Fruit fly (Drosophila melanogaster) whole organism, embryonic: ENCODE data around the gene Osi19.

Experiments used
- Aef1 ChIP-seq: fragments of 200-800 bp; sonication (Bioruptor generic); IDR thresholded peaks from 3 replicates; pipeline ENCODE4 v1.3.6; 2022; ENCODE audit warnings: missing biosample characterization, missing genetic modification characterization
- Atf6 ChIP-seq: fragments of 200-800 bp; sonication (Bioruptor generic); IDR thresholded peaks from 2 replicates; pipeline ENCODE4 v1.3.6; 2022; ENCODE audit warnings: missing biosample characterization, missing genetic modification characterization
- CG10959 ChIP-seq: fragments of 200-800 bp; sonication (Bioruptor generic); IDR thresholded peaks from 2 replicates; pipeline ENCODE4 v1.3.6; 2022; ENCODE audit warnings: missing biosample characterization, missing genetic modification characterization
- CG11093 ChIP-seq: fragments of 200-800 bp; sonication (Bioruptor generic); IDR thresholded peaks from 3 replicates; pipeline ENCODE4 v1.3.6; 2022; ENCODE audit warnings: missing biosample characterization, missing genetic modification characterization
- CG12071 ChIP-seq: fragments of 200-800 bp; sonication (Bioruptor generic); optimal IDR thresholded peaks from 3 replicates; lab custom pipeline; 2018; ENCODE audit warnings: missing biosample characterization, mild to moderate bottlenecking, missing genetic modification characterization
- CG12219 ChIP-seq: fragments of 200-800 bp; sonication (Bioruptor generic); optimal IDR thresholded peaks from 3 replicates; lab custom pipeline; 2018; ENCODE audit warnings: missing biosample characterization, mild to moderate bottlenecking, missing genetic modification characterization
- CG12769 ChIP-seq: fragments of 200-800 bp; sonication (Bioruptor generic); optimal IDR thresholded peaks from 2 replicates; lab custom pipeline; 2019; ENCODE audit warnings: missing biosample characterization, mild to moderate bottlenecking, missing genetic modification characterization, moderate library complexity
- CG13424 ChIP-seq: fragments of 200-800 bp; sonication (Bioruptor generic); optimal IDR thresholded peaks from 2 replicates; lab custom pipeline; 2019; ENCODE audit warnings: missing biosample characterization, mild to moderate bottlenecking, missing genetic modification characterization, moderate library complexity
- CG14050 ChIP-seq: fragments of 200-800 bp; sonication (Bioruptor generic); IDR thresholded peaks from 3 replicates; pipeline ENCODE4 v1.3.6; 2022; ENCODE audit warnings: missing biosample characterization, missing genetic modification characterization
- CG14667 ChIP-seq: fragments of 200-800 bp; sonication (Bioruptor generic); IDR thresholded peaks from 2 replicates; pipeline ENCODE4 v1.3.6; 2022; ENCODE audit warnings: missing biosample characterization, missing genetic modification characterization
- CG14860 ChIP-seq: fragments of 200-800 bp; sonication (Bioruptor generic); IDR thresholded peaks from 3 replicates; pipeline ENCODE4 v1.3.6; 2022; ENCODE audit warnings: missing biosample characterization, missing genetic modification characterization; ENCODE audit not compliant: partially characterized antibody
- CG15011 ChIP-seq: fragments of 200-800 bp; sonication (Bioruptor generic); optimal IDR thresholded peaks from 3 replicates; lab custom pipeline; 2018; ENCODE audit warnings: missing biosample characterization, mild to moderate bottlenecking, missing genetic modification characterization
- CG18764 ChIP-seq: fragments of 200-800 bp; sonication (Bioruptor generic); optimal IDR thresholded peaks from 3 replicates; lab custom pipeline; 2016; ENCODE audit warnings: missing biosample characterization, missing genetic modification characterization
- CG2202 ChIP-seq: fragments of 200-800 bp; sonication (Bioruptor generic); optimal IDR thresholded peaks from 2 replicates; lab custom pipeline; 2018; ENCODE audit warnings: missing biosample characterization, mild to moderate bottlenecking, missing genetic modification characterization
- CG2875 ChIP-seq: fragments of 200-800 bp; sonication (Bioruptor generic); optimal IDR thresholded peaks from 2 replicates; lab custom pipeline; 2017; ENCODE audit warnings: missing biosample characterization, mild to moderate bottlenecking, missing genetic modification characterization, missing genetic modification reagents
- CG32532 ChIP-seq: fragments of 200-800 bp; sonication (Bioruptor generic); IDR thresholded peaks from 2 replicates; pipeline ENCODE4 v1.3.6; 2022; ENCODE audit warnings: missing biosample characterization, missing genetic modification characterization
- CG33557 ChIP-seq: fragments of 200-800 bp; sonication (Bioruptor generic); optimal IDR thresholded peaks from 2 replicates; lab custom pipeline; 2019; ENCODE audit warnings: missing biosample characterization, mild to moderate bottlenecking, missing genetic modification characterization, moderate library complexity
- CG5953 ChIP-seq: fragments of 200-800 bp; sonication (Bioruptor generic); IDR thresholded peaks from 2 replicates; pipeline ENCODE4 v1.3.6; 2022; ENCODE audit warnings: missing biosample characterization, missing genetic modification characterization
- CG6683 ChIP-seq: fragments of 200-800 bp; sonication (Bioruptor generic); optimal IDR thresholded peaks from 2 replicates; lab custom pipeline; 2017; ENCODE audit warnings: missing biosample characterization, mild to moderate bottlenecking, missing genetic modification characterization, missing genetic modification reagents
- CG7987 ChIP-seq: fragments of 200-800 bp; sonication (Bioruptor generic); optimal IDR thresholded peaks from 2 replicates; lab custom pipeline; 2018; ENCODE audit warnings: missing biosample characterization, mild to moderate bottlenecking, missing genetic modification characterization, moderate library complexity
- CG8478 ChIP-seq: fragments of >200 bp; optimal IDR thresholded peaks from 2 replicates; lab custom pipeline; 2018
- CG9797 ChIP-seq: fragments of 200-800 bp; sonication (Bioruptor generic); optimal IDR thresholded peaks from 3 replicates; lab custom pipeline; 2018; ENCODE audit warnings: missing biosample characterization, mild to moderate bottlenecking, missing genetic modification characterization
- CG9932 ChIP-seq: fragments of 200-800 bp; sonication (Bioruptor generic); IDR thresholded peaks from 2 replicates; pipeline ENCODE4 v1.3.6; 2022; ENCODE audit warnings: missing biosample characterization, missing genetic modification characterization
- Dek ChIP-seq: fragments of 200-800 bp; sonication (Bioruptor generic); optimal IDR thresholded peaks from 3 replicates; lab custom pipeline; 2019; ENCODE audit warnings: missing biosample characterization, mild to moderate bottlenecking, missing genetic modification characterization, moderate library complexity
- Drgx ChIP-seq: fragments of 200-800 bp; sonication (Bioruptor generic); IDR thresholded peaks from 2 replicates; pipeline ENCODE4 v1.3.6; 2022; ENCODE audit warnings: missing biosample characterization, missing genetic modification characterization
- Ets65A ChIP-seq: fragments of 200-800 bp; sonication (Bioruptor generic); peaks from one replicate; lab custom pipeline; 2016; ENCODE audit warnings: missing biosample characterization, missing genetic modification characterization
- Meics ChIP-seq: fragments of 200-800 bp; sonication (Bioruptor generic); optimal IDR thresholded peaks from 2 replicates; lab custom pipeline; 2017; ENCODE audit warnings: missing biosample characterization, mild to moderate bottlenecking, missing genetic modification characterization
- Ptx1 ChIP-seq: fragments of 200-800 bp; sonication (Bioruptor generic); IDR thresholded peaks from 2 replicates; pipeline ENCODE4 v1.3.6; 2022; ENCODE audit warnings: missing biosample characterization, missing genetic modification characterization
- Rfx ChIP-seq: fragments of 200-800 bp; sonication (Bioruptor generic); IDR thresholded peaks from 2 replicates; pipeline ENCODE4 v1.3.6; 2022; ENCODE audit warnings: missing biosample characterization, missing genetic modification characterization
- Side ChIP-seq: fragments of 200-800 bp; sonication (Bioruptor generic); optimal IDR thresholded peaks from 2 replicates; lab custom pipeline; 2016; ENCODE audit warnings: missing biosample characterization, missing genetic modification characterization
- aop ChIP-seq: fragments of 200-800 bp; sonication (Bioruptor generic); IDR thresholded peaks from 2 replicates; pipeline ENCODE4 v1.3.6; 2022; ENCODE audit warnings: missing biosample characterization, missing genetic modification characterization
- ap ChIP-seq: fragments of 200-800 bp; sonication (Bioruptor generic); IDR thresholded peaks from 2 replicates; pipeline ENCODE4 v1.3.6; 2022; ENCODE audit warnings: missing biosample characterization, missing genetic modification characterization
- bcd ChIP-seq: fragments of 200-800 bp; sonication (Bioruptor generic); optimal IDR thresholded peaks from 2 replicates; lab custom pipeline; 2017; ENCODE audit warnings: missing biosample characterization, mild to moderate bottlenecking, missing genetic modification characterization
- fd96Cb ChIP-seq: fragments of 200-800 bp; sonication (Bioruptor generic); optimal IDR thresholded peaks from 2 replicates; lab custom pipeline; 2018; ENCODE audit warnings: missing biosample characterization, mild to moderate bottlenecking, missing genetic modification characterization, moderate library complexity
- grau ChIP-seq: fragments of 200-800 bp; optimal IDR thresholded peaks from 3 replicates; lab custom pipeline; 2019; ENCODE audit warnings: missing biosample characterization, mild to moderate bottlenecking, missing genetic modification characterization, moderate library complexity
- grn ChIP-seq: fragments of 200-800 bp; sonication (Bioruptor generic); optimal IDR thresholded peaks from 3 replicates; lab custom pipeline; 2017; ENCODE audit warnings: missing biosample characterization, missing genetic modification characterization
- gsb ChIP-seq: fragments of 200-800 bp; sonication (Bioruptor generic); IDR thresholded peaks from 2 replicates; pipeline ENCODE4 v1.3.6; 2022; ENCODE audit warnings: missing biosample characterization, missing genetic modification characterization
- gt ChIP-seq: fragments of 200-800 bp; sonication (Bioruptor generic); IDR thresholded peaks from 2 replicates; pipeline ENCODE4 v1.3.6; 2022; ENCODE audit warnings: missing biosample characterization, missing genetic modification characterization
- kni ChIP-seq: fragments of 200-800 bp; sonication (Bioruptor generic); optimal IDR thresholded peaks from 3 replicates; lab custom pipeline; 2017; ENCODE audit warnings: mild to moderate bottlenecking, missing biosample characterization, missing genetic modification reagents, missing genetic modification characterization
- odd ChIP-seq: fragments of 200-800 bp; sonication (Bioruptor generic); optimal IDR thresholded peaks from 2 replicates; lab custom pipeline; 2017; ENCODE audit warnings: missing biosample characterization, mild to moderate bottlenecking, missing genetic modification characterization
- pb ChIP-seq: fragments of 200-800 bp; sonication (Bioruptor generic); optimal IDR thresholded peaks from 3 replicates; lab custom pipeline; 2016; ENCODE audit warnings: missing biosample characterization, missing genetic modification characterization
- phol ChIP-seq: fragments of 200-800 bp; sonication (Bioruptor generic); optimal IDR thresholded peaks from 3 replicates; lab custom pipeline; 2018; ENCODE audit warnings: missing biosample characterization, mild to moderate bottlenecking, missing genetic modification characterization, moderate library complexity
- sens ChIP-seq: fragments of 200-800 bp; sonication (Bioruptor generic); peaks from one replicate; lab custom pipeline; 2016; ENCODE audit warnings: missing biosample characterization, missing genetic modification characterization
- slp2 ChIP-seq: fragments of 200-800 bp; sonication (Bioruptor generic); optimal IDR thresholded peaks from 2 replicates; lab custom pipeline; 2016; ENCODE audit warnings: missing biosample characterization, missing genetic modification characterization
- sug ChIP-seq: fragments of 200-800 bp; optimal IDR thresholded peaks from 2 replicates; lab custom pipeline; 2019; ENCODE audit warnings: missing biosample characterization, mild to moderate bottlenecking, missing genetic modification characterization, moderate library complexity
- tin ChIP-seq: fragments of 200-800 bp; sonication (Bioruptor generic); optimal IDR thresholded peaks from 3 replicates; lab custom pipeline; 2016; ENCODE audit warnings: missing biosample characterization, missing genetic modification characterization
- tio ChIP-seq: fragments of 200-800 bp; sonication (Bioruptor generic); optimal IDR thresholded peaks from 2 replicates; lab custom pipeline; 2017; ENCODE audit warnings: missing biosample characterization, missing genetic modification characterization, inconsistent platforms
- tna ChIP-seq: fragments of 200-800 bp; sonication (Bioruptor generic); IDR thresholded peaks from 2 replicates; pipeline ENCODE4 v1.3.6; 2022; ENCODE audit warnings: missing biosample characterization, missing genetic modification characterization; ENCODE audit not compliant: partially characterized antibody
- trem ChIP-seq: fragments of 200-800 bp; optimal IDR thresholded peaks from 3 replicates; lab custom pipeline; 2019; ENCODE audit warnings: missing biosample characterization, mild to moderate bottlenecking, missing genetic modification characterization, moderate library complexity
- trh ChIP-seq: fragments of 200-800 bp; sonication (Bioruptor generic); optimal IDR thresholded peaks from 2 replicates; lab custom pipeline; 2016; ENCODE audit warnings: missing biosample characterization, missing genetic modification characterization
- wek ChIP-seq: fragments of 200-800 bp; sonication (Bioruptor generic); optimal IDR thresholded peaks from 3 replicates; lab custom pipeline; 2018; ENCODE audit warnings: missing biosample characterization, mild to moderate bottlenecking, missing genetic modification characterization, moderate library complexity
- zen2 ChIP-seq: fragments of 200-800 bp; sonication (Bioruptor generic); IDR thresholded peaks from 3 replicates; pipeline ENCODE4 v1.3.6; 2022; ENCODE audit warnings: missing biosample characterization, missing genetic modification characterization; ENCODE audit not compliant: partially characterized antibody
- zf30C ChIP-seq: fragments of 200-800 bp; sonication (Bioruptor generic); optimal IDR thresholded peaks from 3 replicates; lab custom pipeline; 2018; ENCODE audit warnings: missing biosample characterization, mild to moderate bottlenecking, missing genetic modification characterization

The Osi19 gene

DNA sequence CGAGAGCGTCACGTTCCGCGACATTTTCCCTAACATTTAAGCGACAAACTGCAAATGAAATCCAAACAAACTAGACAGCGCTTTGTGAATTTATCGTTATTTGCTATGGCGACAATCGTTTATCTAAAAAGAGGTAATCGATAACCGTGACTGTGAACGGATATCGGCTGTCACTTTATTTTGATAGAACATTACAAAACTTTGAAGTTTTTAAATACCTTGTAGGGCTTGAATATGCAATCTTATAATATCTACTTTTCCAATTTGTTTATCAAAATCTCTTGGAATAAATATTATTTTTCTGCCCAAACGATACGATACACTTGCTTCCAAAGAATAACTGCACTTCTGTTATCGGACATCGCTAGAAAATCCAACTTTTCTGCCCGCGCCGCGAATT lies 45.0 kb downstream of the Osi19 start, which contains the start of the genes CG1024 and TfIIFalpha (continued):
- 0 out of 2 replicates have a peak, but pooled peaks have one; percentile 9 for TF ChIP-seq Atf6 (GFP tag; lab: Robert Waterston, UW)
- TF ChIP-seq CG12219 (GFP tag; lab: Kevin White, UChicago): no peak
- TF ChIP-seq Side (GFP tag; lab: Kevin White, UChicago): peak; percentile 3
- peak; percentile 50 for TF ChIP-seq phol
- no peak for TF ChIP-seq Drgx (GFP tag; lab: Robert Waterston, UW)
- TF ChIP-seq gsb (GFP tag; lab: Robert Waterston, UW): no peak
- no peak for TF ChIP-seq CG12071 (GFP tag; lab: Kevin White, UChicago)
- no peak for TF ChIP-seq trh (GFP tag; lab: Kevin White, UChicago)
- no peak for TF ChIP-seq CG2202
- TF ChIP-seq gt (GFP tag; lab: Robert Waterston, UW): no peak
- no peak for TF ChIP-seq Meics (GFP tag; lab: Kevin White, UChicago)
- peak; percentile 35 for TF ChIP-seq sug
- TF ChIP-seq CG9797 (GFP tag; lab: Kevin White, UChicago): no peak
- no peak for TF ChIP-seq zf30C (GFP tag; lab: Kevin White, UChicago)
- TF ChIP-seq kni: no peak
- no peak for TF ChIP-seq CG7987 (GFP tag; lab: Kevin White, UChicago)
- no peak for TF ChIP-seq tio (GFP tag; lab: Kevin White, UChicago)
- TF ChIP-seq Aef1 (GFP tag; lab: Robert Waterston, UW): no peak
- peak; percentile 70 for TF ChIP-seq trem
- no peak for TF ChIP-seq CG10959 (GFP tag; lab: Robert Waterston, UW)
- TF ChIP-seq CG15011 (GFP tag; lab: Kevin White, UChicago): no peak
- no peak for TF ChIP-seq CG18764 (GFP tag; lab: Kevin White, UChicago)
- no peak for TF ChIP-seq CG14050 (GFP tag; lab: Robert Waterston, UW)
- TF ChIP-seq sens (GFP tag; lab: Kevin White, UChicago): peak; percentile 82
- no peak for TF ChIP-seq CG5953 (GFP tag; lab: Robert Waterston, UW)
- no peak for TF ChIP-seq CG2875 (GFP tag; lab: Kevin White, UChicago)
- TF ChIP-seq Ptx1 (GFP tag; lab: Robert Waterston, UW): no peak
- TF ChIP-seq CG14860: peak; percentile 95
- TF ChIP-seq CG32532 (GFP tag; lab: Robert Waterston, UW): no peak
- no peak for TF ChIP-seq odd
- TF ChIP-seq tna (GFP tag; lab: Robert Waterston, UW): peak; percentile 89
- TF ChIP-seq grau: peak; percentile 14
- no peak for TF ChIP-seq CG6683 (GFP tag; lab: Kevin White, UChicago)
- TF ChIP-seq tin (GFP tag; lab: Kevin White, UChicago): no peak
- no peak for TF ChIP-seq ap (GFP tag; lab: Robert Waterston, UW)
- TF ChIP-seq fd96Cb: no peak
- no peak for TF ChIP-seq CG12769 (tag; lab: Kevin White, UChicago)
- peak; percentile 1 for TF ChIP-seq CG33557 (GFP tag; lab: Kevin White, UChicago)
- TF ChIP-seq zen2: peak; percentile 90
- no peak for TF ChIP-seq CG14667 (GFP tag; lab: Robert Waterston, UW)
- no peak for TF ChIP-seq grn
- no peak for TF ChIP-seq aop (GFP tag; lab: Robert Waterston, UW)
- no peak for TF ChIP-seq slp2 (GFP tag; lab: Kevin White, UChicago)
- TF ChIP-seq CG11093 (GFP tag; lab: Robert Waterston, UW): no peak
- TF ChIP-seq CG9932 (GFP tag; lab: Robert Waterston, UW): no peak
- no peak for TF ChIP-seq Ets65A (GFP tag; lab: Kevin White, UChicago)
- peak; percentile 27 for TF ChIP-seq CG13424 (tag; lab: Kevin White, UChicago)
- TF ChIP-seq CG8478 (lab: Kevin White, UChicago): no peak
- no peak for TF ChIP-seq pb (GFP tag; lab: Kevin White, UChicago)
- no peak for TF ChIP-seq bcd
- no peak for TF ChIP-seq Rfx
- TF ChIP-seq Dek (tag; lab: Kevin White, UChicago): no peak
- no peak for TF ChIP-seq wek (GFP tag; lab: Kevin White, UChicago)
